Fruit fly (Drosophila melanogaster): ENCODE measurements around the gene Ugalt.
A peak's percentile ranks its signal among the peaks of the same experiment; 100 is the strongest.

Ugalt gene

DNA sequence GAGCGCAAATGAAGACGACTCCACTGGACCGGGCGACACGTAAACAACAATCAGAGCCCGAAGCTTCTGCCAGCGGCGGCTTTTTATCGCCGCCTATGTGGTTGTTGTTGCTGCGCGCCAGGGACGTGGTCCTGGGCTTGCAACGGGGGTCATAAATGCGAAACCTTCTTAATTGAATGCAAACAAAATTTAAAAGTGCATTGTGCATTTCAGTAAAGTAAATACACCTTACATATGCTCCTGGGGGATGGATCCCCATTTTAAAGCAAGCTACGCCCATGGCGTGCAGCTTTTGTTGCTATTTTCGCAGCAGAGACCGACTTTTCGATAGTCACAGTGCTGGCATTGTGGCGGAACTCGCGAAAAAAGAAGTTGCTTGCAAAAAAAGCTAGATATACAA, at the start of gene Ugalt (continued):
- TF ChIP-seq Dek (tag; optimal IDR thresholded peaks at IDR 0.05) = peak; percentile 100
- peak; percentile 100 for TF ChIP-seq Rx (GFP tag; IDR thresholded peaks at IDR 0.05)
- peak; percentile 95 for TF ChIP-seq CG2116 (GFP tag; optimal IDR thresholded peaks at IDR 0.05)
- TF ChIP-seq maf-S (GFP tag; optimal IDR thresholded peaks at IDR 0.05) = peak; percentile 100
- TF ChIP-seq NK7.1 (GFP tag; optimal IDR thresholded peaks at IDR 0.05) = peak; percentile 100
- TF ChIP-seq nerfin-1 (tag; optimal IDR thresholded peaks at IDR 0.05) = peak; percentile 100
- TF ChIP-seq en (GFP tag; optimal IDR thresholded peaks at IDR 0.05) = peak; percentile 100
- peak; percentile 100 for TF ChIP-seq CG18599 (GFP tag; optimal IDR thresholded peaks at IDR 0.05)
- TF ChIP-seq CG32772 (GFP tag; IDR thresholded peaks at IDR 0.05) = peak; percentile 100
- peak; percentile 100 for TF ChIP-seq CG13424 (tag; optimal IDR thresholded peaks at IDR 0.05)
- TF ChIP-seq stc (GFP tag; IDR thresholded peaks at IDR 0.05) = peak; percentile 100
- peak; percentile 100 for TF ChIP-seq CG17328 (GFP tag; IDR thresholded peaks at IDR 0.05)
- TF ChIP-seq Hr78 (GFP tag; optimal IDR thresholded peaks at IDR 0.05) = peak in 1 of 2 experiments; percentile 99
- peak; percentile 99 for TF ChIP-seq D19A (tag; optimal IDR thresholded peaks at IDR 0.05)
- TF ChIP-seq pzg (GFP tag; optimal IDR thresholded peaks at IDR 0.05) = peak; percentile 89
- TF ChIP-seq CG3407 (GFP tag; optimal IDR thresholded peaks at IDR 0.05) = peak; percentile 99
- peak; percentile 100 for TF ChIP-seq al (GFP tag; IDR thresholded peaks at IDR 0.05)
- peak; percentile 100 for TF ChIP-seq so (GFP tag; IDR thresholded peaks at IDR 0.05)
- peak; percentile 100 for TF ChIP-seq NC2α (GFP tag; optimal IDR thresholded peaks at IDR 0.05)
- TF ChIP-seq CG15514 (GFP tag; optimal IDR thresholded peaks at IDR 0.05) = peak; percentile 97
- no peak for TF ChIP-seq CG34224 (GFP tag; IDR thresholded peaks at IDR 0.05; ENCODE audit: partially characterized antibody)
- peak; percentile 100 for TF ChIP-seq MBD-R2 (GFP tag; IDR thresholded peaks at IDR 0.05)
- peak; percentile 100 for TF ChIP-seq dmrt99B (tag; optimal IDR thresholded peaks at IDR 0.05)
- peak; percentile 100 for TF ChIP-seq CG5953 (GFP tag; IDR thresholded peaks at IDR 0.05)
- peak; percentile 100 for TF ChIP-seq CG13123 (GFP tag; optimal IDR thresholded peaks at IDR 0.05)
- TF ChIP-seq CG13894 (tag; optimal IDR thresholded peaks at IDR 0.05) = peak; percentile 100
- peak; percentile 100 for TF ChIP-seq eyg (GFP tag; optimal IDR thresholded peaks at IDR 0.05)
- peak; percentile 100 for TF ChIP-seq ken (GFP tag; IDR thresholded peaks at IDR 0.05)
- TF ChIP-seq ash1 (GFP tag; optimal IDR thresholded peaks at IDR 0.05) = peak; percentile 100
- TF ChIP-seq CG1602 (GFP tag; optimal IDR thresholded peaks at IDR 0.05) = peak; percentile 100
- peak; percentile 80 for TF ChIP-seq CG1832 (GFP tag; optimal IDR thresholded peaks at IDR 0.05)
- TF ChIP-seq Mrtf (GFP tag; IDR thresholded peaks at IDR 0.05) = peak; percentile 100
- TF ChIP-seq CG11504 (tag; optimal IDR thresholded peaks at IDR 0.05) = peak; percentile 99
- TF ChIP-seq Fer3 (tag; optimal IDR thresholded peaks at IDR 0.05) = peak; percentile 100
- TF ChIP-seq Blimp-1 (GFP tag; optimal IDR thresholded peaks at IDR 0.05) = peak; percentile 100
- peak; percentile 100 for TF ChIP-seq ab (GFP tag; optimal IDR thresholded peaks at IDR 0.05)
- TF ChIP-seq CG1233 (GFP tag; optimal IDR thresholded peaks at IDR 0.05) = peak; percentile 100
- TF ChIP-seq fru (optimal IDR thresholded peaks at IDR 0.05) = no peak
- peak; percentile 100 for TF ChIP-seq slou (GFP tag; optimal IDR thresholded peaks at IDR 0.05)
- peak; percentile 100 for TF ChIP-seq Antp (GFP tag; optimal IDR thresholded peaks at IDR 0.05)
- TF ChIP-seq salm (tag; optimal IDR thresholded peaks at IDR 0.05) = peak; percentile 100
- TF ChIP-seq pfk (GFP tag; optimal IDR thresholded peaks at IDR 0.05) = peak; percentile 89
- TF ChIP-seq Aef1 (GFP tag; IDR thresholded peaks at IDR 0.05) = peak; percentile 100
- peak; percentile 100 for TF ChIP-seq zen (tag; optimal IDR thresholded peaks at IDR 0.05)
- TF ChIP-seq Ravus (GFP tag; IDR thresholded peaks at IDR 0.05) = peak; percentile 100
- peak; percentile 100 for TF ChIP-seq twi (tag; optimal IDR thresholded peaks at IDR 0.05)
- peak; percentile 100 for TF ChIP-seq nau (GFP tag; optimal IDR thresholded peaks at IDR 0.05)
- TF ChIP-seq CG12299 (tag; optimal IDR thresholded peaks at IDR 0.05) = peak; percentile 100
- TF ChIP-seq Oli (tag; optimal IDR thresholded peaks at IDR 0.05) = peak; percentile 100
- TF ChIP-seq dati (GFP tag; IDR thresholded peaks at IDR 0.05) = peak; percentile 100
- TF ChIP-seq HLH54F (GFP tag; optimal IDR thresholded peaks at IDR 0.05) = peak; percentile 100

Measured in whole organism, embryonic.